Worm (Caenorhabditis elegans): ENCODE measurements around the gene adr-2.

The adr-2 gene

DNA sequence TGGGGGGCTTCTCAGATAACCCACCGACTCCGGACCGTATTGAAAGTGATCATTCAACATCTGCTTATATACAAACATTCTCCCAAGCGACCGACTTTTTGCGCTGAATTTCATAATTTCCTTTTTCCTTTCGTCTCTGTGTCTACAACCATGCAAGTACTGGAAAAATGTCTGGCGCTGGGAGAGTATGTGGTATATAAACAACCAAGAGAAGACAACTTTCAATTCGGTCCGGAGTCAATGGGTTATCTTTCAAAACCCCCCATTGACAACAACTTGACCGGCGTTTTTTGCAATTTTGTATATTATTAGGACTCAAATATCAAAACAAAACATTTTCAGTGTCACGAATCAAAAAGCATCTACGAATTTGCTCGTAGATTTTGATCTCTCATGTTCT, 45.8 kb upstream of the adr-2 start (continued):
- peak; percentile 18; the same call in 1 of the 2 replicates for TF ChIP-seq F33H1.4 (GFP tag; IDR thresholded peaks at IDR 0.05)
- peak; percentile 79 for TF ChIP-seq C06A6.2 (GFP tag; conservative IDR thresholded peaks at IDR 0.05)
- TF ChIP-seq T07F8.4 (tag; optimal IDR thresholded peaks at IDR 0.05) = peak; percentile 25
- no peak for TF ChIP-seq ztf-3 (GFP tag; optimal IDR thresholded peaks at IDR 0.05)
- TF ChIP-seq ztf-18 (tag; optimal IDR thresholded peaks at IDR 0.05) = peak; percentile 46
- TF ChIP-seq snpc-1.1 (tag; optimal IDR thresholded peaks at IDR 0.05; ENCODE audit: insufficient read depth) = peak; percentile 73
- no peak for TF ChIP-seq ceh-91 (GFP tag; IDR thresholded peaks at IDR 0.05)
- no peak for TF ChIP-seq ccch-3 (GFP tag; optimal IDR thresholded peaks at IDR 0.05)
- peak; percentile 73 for TF ChIP-seq snpc-3.4 (tag; optimal IDR thresholded peaks at IDR 0.05)
- peak; percentile 49 for TF ChIP-seq nhr-90 (tag; optimal IDR thresholded peaks at IDR 0.05)
- TF ChIP-seq Y67H2A.10 (GFP tag; conservative IDR thresholded peaks at IDR 0.05) = no peak
- peak; percentile 30 for TF ChIP-seq nhr-27 (tag; optimal IDR thresholded peaks at IDR 0.05)
- TF ChIP-seq Y53G8AR.9 (GFP tag; conservative IDR thresholded peaks at IDR 0.05) = peak; percentile 79
- no peak for TF ChIP-seq hlh-26 (GFP tag; conservative IDR thresholded peaks at IDR 0.05)
- TF ChIP-seq dox-1 (GFP tag; IDR thresholded peaks at IDR 0.05) = peak; percentile 56
- peak; percentile 83 for TF ChIP-seq gei-17 (GFP tag; optimal IDR thresholded peaks at IDR 0.05)
- TF ChIP-seq akir-1 (GFP tag; optimal IDR thresholded peaks at IDR 0.05) = peak; percentile 37
- TF ChIP-seq ceh-27 (GFP tag; optimal IDR thresholded peaks at IDR 0.05) = peak; percentile 72
- TF ChIP-seq hmg-20 (GFP tag; IDR thresholded peaks at IDR 0.05) = 0 out of 2 replicates have a peak, but pooled peaks have one; percentile 32
- TF ChIP-seq zim-3 (tag; optimal IDR thresholded peaks at IDR 0.05) = peak; percentile 36
- TF ChIP-seq Y79H2A.3 (GFP tag; conservative IDR thresholded peaks at IDR 0.05) = no peak
- TF ChIP-seq tbp1 (GFP tag; optimal IDR thresholded peaks at IDR 0.05) = peak; percentile 82
- TF ChIP-seq D2030.7 (GFP tag; IDR thresholded peaks at IDR 0.05) = no peak
- TF ChIP-seq hlh-12 (tag; optimal IDR thresholded peaks at IDR 0.05) = no peak
- TF ChIP-seq T26A5.8 (tag; optimal IDR thresholded peaks at IDR 0.05) = no peak
- peak; percentile 46; the same call in 1 of the 2 replicates for TF ChIP-seq attf-3 (GFP tag; conservative IDR thresholded peaks at IDR 0.05)
- TF ChIP-seq C17E4.6 (GFP tag; IDR thresholded peaks at IDR 0.05) = no peak
- TF ChIP-seq nfya-2 (GFP tag; IDR thresholded peaks at IDR 0.05) = no peak
- peak; percentile 49 for TF ChIP-seq snpc-1.3 (tag; optimal IDR thresholded peaks at IDR 0.05; ENCODE audit: insufficient read depth)
- no peak for TF ChIP-seq mel-28 (tag; optimal IDR thresholded peaks at IDR 0.05; ENCODE audit: borderline replicate concordance)
- peak; percentile 81 for TF ChIP-seq B0261.1 (tag; optimal IDR thresholded peaks at IDR 0.05)
- peak; percentile 95 for TF ChIP-seq repo-1 (tag; optimal IDR thresholded peaks at IDR 0.05)
- no peak for TF ChIP-seq nfya-1 (tag; optimal IDR thresholded peaks at IDR 0.05; ENCODE audit: borderline replicate concordance, insufficient read depth)
- peak; percentile 90 for TF ChIP-seq lin-40 (tag; optimal IDR thresholded peaks at IDR 0.05)
- TF ChIP-seq F52B5.7 (tag; optimal IDR thresholded peaks at IDR 0.05) = peak; percentile 38
- TF ChIP-seq somi-1 (GFP tag; optimal IDR thresholded peaks at IDR 0.05) = peak; percentile 60
- no peak for TF ChIP-seq mes-4 (tag; optimal IDR thresholded peaks at IDR 0.05)
- TF ChIP-seq hsf-1 (GFP tag; IDR thresholded peaks at IDR 0.05) = no peak

DNA sequence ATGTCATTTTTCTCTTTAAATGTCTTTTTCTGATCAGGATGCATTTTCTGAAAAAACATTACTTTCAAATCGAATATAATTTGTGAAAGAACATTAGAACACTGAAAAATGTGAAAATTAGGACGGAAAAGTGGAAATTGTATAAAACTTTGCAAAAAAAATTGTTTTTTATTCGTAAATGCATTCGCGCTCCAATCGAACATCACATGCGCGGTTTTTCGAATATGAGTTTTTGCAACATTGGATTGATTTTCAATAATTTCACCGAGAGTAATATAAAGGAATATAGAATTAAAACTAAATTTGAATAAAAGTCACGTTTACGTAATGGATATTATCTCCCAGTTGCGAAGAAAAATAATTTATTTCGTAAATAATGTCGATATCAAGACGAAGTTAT, 44.5 kb upstream of the adr-2 start, which contains the start of the genes spot-1 and B0361.11:
Gene spot-1 (minus strand): TSS at position 47 of the 400 bp plus-strand sequence.
Gene B0361.11 (plus strand): TSS at position 372 of the 400 bp plus-strand sequence.
- TF ChIP-seq lin-54 (GFP tag; optimal IDR thresholded peaks at IDR 0.05) = peak; percentile 87
- TF ChIP-seq let-526 (GFP tag; IDR thresholded peaks at IDR 0.05) = no peak
- TF ChIP-seq F37B4.10 (GFP tag; IDR thresholded peaks at IDR 0.05) = no peak
- peak; percentile 1 to 77 (median 27) for TF ChIP-seq lin-35 (GFP tag; optimal IDR thresholded peaks at IDR 0.05)
- TF ChIP-seq dpl-1 (GFP tag; optimal IDR thresholded peaks at IDR 0.05) = peak; percentile 42
- peak; percentile 75 for TF ChIP-seq efl-1 (GFP tag; optimal IDR thresholded peaks at IDR 0.05)
- TF ChIP-seq B0019.2 (GFP tag; conservative IDR thresholded peaks at IDR 0.05) = no peak
- no peak for TF ChIP-seq K12H6.12 (tag; optimal IDR thresholded peaks at IDR 0.05)
- no peak for TF ChIP-seq snpc-4 (GFP tag; optimal IDR thresholded peaks at IDR 0.05)
- TF ChIP-seq snpc-4 (tag; optimal IDR thresholded peaks at IDR 0.05) = peak in 2 of 4 experiments; percentile 12 to 48
- peak; percentile 88 for TF ChIP-seq mcd-1 (GFP tag; IDR thresholded peaks at IDR 0.05)
- TF ChIP-seq ceh-100 (GFP tag; IDR thresholded peaks at IDR 0.05) = no peak
- no peak for TF ChIP-seq aptf-2 (GFP tag; conservative IDR thresholded peaks at IDR 0.05)

Measured in whole organism, young adult.